Fruit fly (Drosophila melanogaster): Measurements from ENCODE around the gene CG3868.

CG3868 gene

dm6 chr3L:14410892-14411291, 8.4 kb upstream of the CG3868 start (continued):
- TF ChIP-seq bcd (GFP tag; optimal IDR thresholded peaks at IDR 0.05) (peak; percentile 18), grau (tag; optimal IDR thresholded peaks at IDR 0.05) (peak; percentile 35), p53 (GFP tag; optimal IDR thresholded peaks at IDR 0.05) (no peak), CG12769 (tag; optimal IDR thresholded peaks at IDR 0.05) (no peak), C15 (GFP tag; IDR thresholded peaks at IDR 0.05) (no peak), Hmx (GFP tag; optimal IDR thresholded peaks at IDR 0.05) (no peak), repo (GFP tag; optimal IDR thresholded peaks at IDR 0.05) (no peak), CG2712 (tag; optimal IDR thresholded peaks at IDR 0.05) (peak; percentile 60), CG8944 (GFP tag; optimal IDR thresholded peaks at IDR 0.05) (no peak), CG14014 (GFP tag; IDR thresholded peaks at IDR 0.05) (peak; percentile 59; the same call in 1 of the 2 replicates), CG1792 (GFP tag; optimal IDR thresholded peaks at IDR 0.05) (no peak), grn (GFP tag; optimal IDR thresholded peaks at IDR 0.05) (no peak), shn (GFP tag; optimal IDR thresholded peaks at IDR 0.05) (no peak), aop (GFP tag; IDR thresholded peaks at IDR 0.05) (no peak), CG8478 (optimal IDR thresholded peaks at IDR 0.05) (no peak), trh (GFP tag; optimal IDR thresholded peaks at IDR 0.05) (no peak), CG1603 (tag; optimal IDR thresholded peaks at IDR 0.05) (no peak), NFAT (GFP tag; IDR thresholded peaks at IDR 0.05) (no peak), CG7745 (tag; optimal IDR thresholded peaks at IDR 0.05) (peak; percentile 26), run (tag; optimal IDR thresholded peaks at IDR 0.05) (no peak), Dip2 (GFP tag; IDR thresholded peaks at IDR 0.05) (no peak), Awh (GFP tag; IDR thresholded peaks at IDR 0.05) (no peak; the same call in 1 of the 2 replicates), CG14441 (GFP tag; IDR thresholded peaks at IDR 0.05) (0 out of 2 replicates have a peak, but pooled peaks have one; percentile 26), CG11723 (GFP tag; optimal IDR thresholded peaks at IDR 0.05) (peak; percentile 33), mld (GFP tag; IDR thresholded peaks at IDR 0.05; ENCODE audit: partially characterized antibody) (no peak), Trl (optimal IDR thresholded peaks at IDR 0.05) (no peak), Trl (GFP tag; optimal IDR thresholded peaks at IDR 0.05) (no peak), CG4730 (GFP tag; IDR thresholded peaks at IDR 0.05) (no peak), CkIIα-i1 (GFP tag; IDR thresholded peaks at IDR 0.05) (no peak), ERR (GFP tag; optimal IDR thresholded peaks at IDR 0.05) (no peak), CG8089 (GFP tag; optimal IDR thresholded peaks at IDR 0.05) (no peak), CG18619 (GFP tag; optimal IDR thresholded peaks at IDR 0.05) (peak; percentile 20), CG2678 (tag; optimal IDR thresholded peaks at IDR 0.05) (no peak), Bdp1 (GFP tag; optimal IDR thresholded peaks at IDR 0.05) (no peak), CoRest (tag; optimal IDR thresholded peaks at IDR 0.05) (peak; percentile 28), Sin3A (optimal IDR thresholded peaks at IDR 0.05) (no peak), CG10147 (GFP tag; optimal IDR thresholded peaks at IDR 0.05) (no peak), CG4404 (GFP tag; IDR thresholded peaks at IDR 0.05) (no peak), CTCF (GFP tag; optimal IDR thresholded peaks at IDR 0.05) (no peak), CG10366 (GFP tag; IDR thresholded peaks at IDR 0.05) (peak; percentile 18; the same call in 1 of the 2 replicates), CG14667 (GFP tag; IDR thresholded peaks at IDR 0.05) (no peak), Deaf1 (tag; optimal IDR thresholded peaks at IDR 0.05) (no peak), CG2120 (GFP tag; optimal IDR thresholded peaks at IDR 0.05) (no peak), Sox100B (GFP tag; optimal IDR thresholded peaks at IDR 0.05) (no peak), CG6689 (GFP tag; IDR thresholded peaks at IDR 0.05) (peak; percentile 47; the same call in 1 of the 2 replicates), fd102C (GFP tag; optimal IDR thresholded peaks at IDR 0.05) (peak; percentile 35), gsb-n (tag; optimal IDR thresholded peaks at IDR 0.05) (peak; percentile 69), Sry-δ (GFP tag; optimal IDR thresholded peaks at IDR 0.05) (no peak), hth (optimal IDR thresholded peaks at IDR 0.05) (no peak), YL-1 (GFP tag; optimal IDR thresholded peaks at IDR 0.05) (no peak), HLHmδ (GFP tag; optimal IDR thresholded peaks at IDR 0.05) (no peak), CG14965 (GFP tag; optimal IDR thresholded peaks at IDR 0.05; ENCODE audit: borderline replicate concordance) (no peak), CG31388 (GFP tag; optimal IDR thresholded peaks at IDR 0.05) (no peak), CG6254 (GFP tag; optimal IDR thresholded peaks at IDR 0.05) (peak; percentile 51)
